Worm (Caenorhabditis elegans): ENCODE measurements around the gene srbc-24.

DNA sequence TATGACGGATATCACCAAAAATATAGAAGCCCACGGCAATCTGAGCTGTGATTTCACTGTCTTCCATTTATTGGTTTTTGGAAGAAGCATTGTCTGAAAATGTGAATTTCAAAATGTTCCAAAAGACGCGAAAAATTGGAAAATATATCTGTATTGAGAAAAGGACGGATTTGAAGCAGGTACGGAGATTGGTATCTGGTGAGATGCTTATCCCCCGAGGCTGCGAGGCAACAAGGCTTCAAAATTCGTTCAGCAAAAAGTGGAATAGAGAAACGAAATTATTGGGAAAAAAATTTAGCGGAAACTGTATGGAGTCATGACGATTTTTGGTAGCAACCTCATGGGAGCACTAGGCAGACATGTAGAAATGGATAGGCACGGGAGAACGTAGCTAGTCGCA is 48.4 kb upstream of the srbc-24 start, which contains the start of gene F36F12.1:
- TF ChIP-seq flt-1 (GFP tag; IDR thresholded peaks at IDR 0.05) (no peak), ztf-23 (GFP tag; IDR thresholded peaks at IDR 0.05) (no peak), med-1 (GFP tag; optimal IDR thresholded peaks at IDR 0.05; ENCODE audit: insufficient read depth) (no peak), T22C8.4 (GFP tag; IDR thresholded peaks at IDR 0.05) (no peak), cog-1 (tag; optimal IDR thresholded peaks at IDR 0.05) (no peak), klf-2 (GFP tag; conservative IDR thresholded peaks at IDR 0.05) (no peak), tab-1 (GFP tag; IDR thresholded peaks at IDR 0.05) (no peak)
